Fruit fly (Drosophila melanogaster) whole organism, larva: ENCODE data around the gene CG13074.

Experiments used
- noc ChIP-seq: fragments of 200-800 bp; sonication (Bioruptor generic); optimal IDR thresholded peaks from 3 replicates; lab custom pipeline; 2019; ENCODE audit warnings: missing biosample characterization, mild to moderate bottlenecking, missing genetic modification characterization, moderate library complexity

CG13074 gene

DNA sequence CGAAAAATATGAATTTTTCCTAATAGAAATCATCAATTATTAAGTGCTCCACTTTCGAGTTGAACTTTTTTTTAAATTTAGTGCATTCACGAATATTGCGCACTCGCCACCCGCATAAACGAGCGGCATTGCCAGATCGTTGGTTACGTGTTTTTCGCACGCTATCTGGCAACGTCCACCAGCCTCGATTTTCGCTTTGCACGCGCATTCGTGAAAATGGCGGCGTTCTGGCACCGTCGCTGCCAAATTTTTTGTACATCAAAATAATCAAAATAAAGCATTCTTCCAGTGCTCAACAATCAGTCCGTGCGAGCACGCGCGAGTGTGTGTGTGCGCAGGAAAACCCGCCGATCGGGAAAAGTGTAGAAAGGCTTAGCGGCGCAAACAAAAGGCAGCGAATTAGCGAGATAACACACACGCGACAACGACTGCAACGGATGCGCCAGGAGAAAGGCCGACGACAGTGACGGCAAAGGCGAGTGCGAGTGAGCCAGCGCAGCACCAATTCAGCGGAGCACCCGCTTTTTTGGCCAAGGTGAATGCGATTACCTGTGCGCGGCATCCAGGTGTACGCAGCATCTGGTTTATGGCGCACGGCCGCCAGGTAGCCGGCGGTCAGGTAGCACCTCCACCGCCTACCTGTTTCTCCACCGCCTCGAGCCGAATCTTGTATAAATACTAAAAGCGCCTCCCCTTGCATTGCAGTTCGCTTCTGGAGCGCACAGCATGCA, 16.5 kb upstream of the CG13074 start:
- TF ChIP-seq noc: no peak

- TF ChIP-seq noc: no peak
Measured at dm6 chr3L:16113003-16113606, 15.8 kb upstream of the CG13074 start, which contains the start of gene Taf4. TSS of gene Taf4 (plus strand) at chr3L:16113212.

DNA sequence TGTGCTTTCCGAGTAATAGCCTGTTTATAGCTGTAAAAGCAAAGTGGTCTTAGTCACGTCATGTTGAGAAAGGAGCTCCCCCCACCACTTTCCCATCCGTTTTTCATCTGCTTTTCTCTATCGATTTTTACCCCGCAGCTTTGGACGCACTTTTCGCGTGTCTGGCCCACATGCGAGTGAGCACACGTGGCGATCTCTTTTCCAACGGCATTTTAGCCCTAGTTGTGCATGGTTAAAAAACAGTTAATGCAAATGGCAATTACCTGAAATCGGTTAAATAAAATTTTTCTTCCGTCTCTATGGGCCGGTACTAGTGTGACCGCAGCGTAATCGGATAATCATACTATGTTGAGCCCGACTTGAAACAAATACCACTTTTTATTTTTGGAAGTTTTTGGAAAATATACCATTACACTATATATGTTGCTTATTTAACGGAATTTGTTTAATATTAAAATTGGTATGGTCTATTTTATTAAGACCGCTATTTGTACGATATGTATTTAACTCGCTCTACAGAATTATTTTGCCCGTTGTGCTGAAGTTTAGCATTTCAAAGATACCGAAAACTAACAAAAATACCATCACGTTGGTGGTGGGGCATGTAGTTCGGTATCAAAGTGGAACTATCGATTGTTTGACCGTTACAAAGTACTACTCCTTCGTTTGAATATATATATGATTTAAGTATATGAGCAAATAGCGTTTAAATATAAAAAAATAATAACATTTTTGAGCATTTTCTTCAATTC, 15.0 kb upstream of the CG13074 start, which contains the start of gene Zn72D:
TSS of gene Zn72D (minus strand) at position 558 of the 752 bp plus-strand sequence.
- no peak for TF ChIP-seq noc

dm6 chr3L:16105528-16105927, 8.2 kb upstream of the CG13074 start, which contains the start of the genes IntS9 and CG43295:
TSS of gene IntS9 (minus strand) at chr3L:16105627.
TSS of gene CG43295 (plus strand) at chr3L:16105852.
- no peak for TF ChIP-seq noc

dm6 chr3L:16100059-16100458, 2.8 kb upstream of the CG13074 start, which contains the start of gene IleRS-m:
TSS of gene IleRS-m (plus strand) at chr3L:16100280.
- no peak for TF ChIP-seq noc

- peak; percentile 39 for TF ChIP-seq noc
Measured at dm6 chr3L:16090330-16090803, 6.9 kb downstream of the CG13074 start, which contains the start of the genes CG5235 and ClC-c. TSS of gene CG5235 (minus strand) at chr3L:16090392. TSS of gene ClC-c (plus strand) at chr3L:16090454.

dm6 chr3L:16087323-16087816, 9.9 kb downstream of the CG13074 start, which contains the start of gene Tasp1:
TSS of gene Tasp1 (minus strand) at chr3L:16087525.
- TF ChIP-seq noc: no peak

- no peak for TF ChIP-seq noc
Measured at dm6 chr3L:16083693-16084092, 13.6 kb downstream of the CG13074 start, which contains the start of gene CG13075. TSS of gene CG13075 (plus strand) at chr3L:16083993.

dm6 chr3L:16082251-16082650, 15.0 kb downstream of the CG13074 start, which contains the start of gene CG33258:
TSS of gene CG33258 (plus strand) at chr3L:16082551.
- no peak for TF ChIP-seq noc

- TF ChIP-seq noc: peak; percentile 89
Measured at dm6 chr3L:16060806-16061600, 36.3 kb downstream of the CG13074 start.

dm6 chr3L:16056101-16056891, 41.0 kb downstream of the CG13074 start:
- no peak for TF ChIP-seq noc

DNA sequence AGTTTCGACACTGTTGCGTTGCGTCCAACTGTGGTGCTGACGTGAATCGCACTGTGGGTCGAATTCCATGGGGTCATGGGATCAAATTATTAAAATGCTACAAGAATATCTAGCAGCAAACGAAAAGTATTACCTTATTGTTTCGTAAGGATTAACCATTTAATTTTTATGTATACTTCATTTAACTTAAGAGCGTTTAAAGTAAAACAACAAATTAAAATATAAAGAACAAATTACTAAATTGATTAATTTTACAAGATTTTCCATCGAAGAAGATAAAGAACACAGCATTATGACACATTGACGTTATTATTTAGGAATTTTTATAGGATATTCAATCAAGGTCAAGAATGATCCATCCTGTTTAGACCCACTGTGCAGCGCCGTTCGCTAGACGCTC, 43.2 kb downstream of the CG13074 start:
- peak; percentile 32 for TF ChIP-seq noc

dm6 chr3L:16053026-16053556, 44.2 kb downstream of the CG13074 start:
- TF ChIP-seq noc: no peak
